Fruit fly (Drosophila melanogaster) whole organism, embryonic: Measurements from ENCODE around the gene Cpsf5.

ENCODE experiments used
- Asciz ChIP-seq: fragments of 200-800 bp; sonication (Bioruptor generic); optimal IDR thresholded peaks from 2 replicates; lab custom pipeline; 2017; ENCODE audit warnings: missing biosample characterization, mild to moderate bottlenecking, missing genetic modification characterization, missing genetic modification reagents
- B-H2 ChIP-seq: fragments of 200-800 bp; sonication (Bioruptor generic); optimal IDR thresholded peaks from 2 replicates; lab custom pipeline; 2018; ENCODE audit warnings: missing biosample characterization, mild to moderate bottlenecking, missing genetic modification characterization
- CG1024 ChIP-seq: fragments of 200-800 bp; sonication (Bioruptor generic); IDR thresholded peaks from 2 replicates; pipeline ENCODE4 v1.3.6; 2022; ENCODE audit warnings: missing biosample characterization, missing genetic modification characterization
- CG11560 ChIP-seq: fragments of 200-800 bp; sonication (Bioruptor generic); IDR thresholded peaks from 3 replicates; pipeline ENCODE4 v1.3.6; 2022; ENCODE audit warnings: missing biosample characterization, missing genetic modification characterization
- CG12744 ChIP-seq: fragments of 200-800 bp; sonication (Bioruptor generic); optimal IDR thresholded peaks from 2 replicates; lab custom pipeline; 2016; ENCODE audit warnings: missing biosample characterization, missing genetic modification characterization
- CG13296 ChIP-seq: fragments of 200-800 bp; sonication (Bioruptor generic); optimal IDR thresholded peaks from 3 replicates; lab custom pipeline; 2018; ENCODE audit warnings: missing biosample characterization, mild to moderate bottlenecking, missing genetic modification characterization
- CG14710 ChIP-seq: fragments of 200-800 bp; sonication (Bioruptor generic); optimal IDR thresholded peaks from 3 replicates; lab custom pipeline; 2019; ENCODE audit warnings: missing biosample characterization, mild to moderate bottlenecking, missing genetic modification characterization, moderate library complexity
- CG2712 ChIP-seq: fragments of 200-800 bp; optimal IDR thresholded peaks from 3 replicates; lab custom pipeline; 2019; ENCODE audit warnings: missing biosample characterization, mild to moderate bottlenecking, missing genetic modification characterization, moderate library complexity
- CG30020 ChIP-seq: fragments of 200-800 bp; optimal IDR thresholded peaks from 2 replicates; lab custom pipeline; 2019; ENCODE audit warnings: missing biosample characterization, mild to moderate bottlenecking, missing genetic modification characterization, moderate library complexity
- CG3847 ChIP-seq: fragments of 200-800 bp; sonication (Bioruptor generic); IDR thresholded peaks from 2 replicates; pipeline ENCODE4 v1.3.6; 2022; ENCODE audit warnings: missing biosample characterization, missing genetic modification characterization
- CG4820 ChIP-seq: fragments of 200-800 bp; sonication (Bioruptor generic); optimal IDR thresholded peaks from 3 replicates; lab custom pipeline; 2016; ENCODE audit warnings: missing biosample characterization, missing genetic modification characterization
- CG5953 ChIP-seq: fragments of 200-800 bp; sonication (Bioruptor generic); IDR thresholded peaks from 2 replicates; pipeline ENCODE4 v1.3.6; 2022; ENCODE audit warnings: missing biosample characterization, missing genetic modification characterization
- CG6175 ChIP-seq: fragments of 200-800 bp; sonication (Bioruptor generic); IDR thresholded peaks from 3 replicates; pipeline ENCODE4 v1.3.6; 2022; ENCODE audit warnings: missing biosample characterization, missing genetic modification characterization
- CG6765 ChIP-seq: fragments of 200-800 bp; sonication (Bioruptor generic); optimal IDR thresholded peaks from 3 replicates; lab custom pipeline; 2017; ENCODE audit warnings: missing biosample characterization, mild to moderate bottlenecking, missing genetic modification characterization
- CG7745 ChIP-seq: fragments of 200-800 bp; sonication (Bioruptor generic); optimal IDR thresholded peaks from 2 replicates; lab custom pipeline; 2018; ENCODE audit warnings: missing biosample characterization, mild to moderate bottlenecking, missing genetic modification characterization, moderate library complexity
- CG7786 ChIP-seq: fragments of 200-800 bp; sonication (Bioruptor generic); optimal IDR thresholded peaks from 2 replicates; lab custom pipeline; 2016; ENCODE audit warnings: missing biosample characterization, missing genetic modification characterization
- CG9797 ChIP-seq: fragments of 200-800 bp; sonication (Bioruptor generic); optimal IDR thresholded peaks from 3 replicates; lab custom pipeline; 2018; ENCODE audit warnings: missing biosample characterization, mild to moderate bottlenecking, missing genetic modification characterization
- D19A ChIP-seq: fragments of 200-800 bp; optimal IDR thresholded peaks from 3 replicates; lab custom pipeline; 2019; ENCODE audit warnings: missing biosample characterization, mild to moderate bottlenecking, missing genetic modification characterization, moderate library complexity
- Jarid2 ChIP-seq: fragments of 200-800 bp; sonication (Bioruptor generic); optimal IDR thresholded peaks from 3 replicates; lab custom pipeline; 2017; ENCODE audit warnings: mild to moderate bottlenecking, missing biosample characterization, missing genetic modification reagents, missing genetic modification characterization
- Lpt ChIP-seq: fragments of >200 bp; optimal IDR thresholded peaks from 2 replicates; lab custom pipeline; 2018; ENCODE audit warnings: missing biosample characterization, missing genetic modification characterization
- Nf-YB ChIP-seq: fragments of 200-800 bp; sonication (Bioruptor generic); optimal IDR thresholded peaks from 3 replicates; lab custom pipeline; 2019; ENCODE audit warnings: missing biosample characterization, mild to moderate bottlenecking, missing genetic modification characterization, moderate library complexity
- Nf-YC ChIP-seq: fragments of 200-800 bp; optimal IDR thresholded peaks from 3 replicates; lab custom pipeline; 2019; ENCODE audit warnings: missing biosample characterization, mild to moderate bottlenecking, missing genetic modification characterization, moderate library complexity
- Sin3A ChIP-seq: fragments of >200 bp; optimal IDR thresholded peaks from 2 replicates; lab custom pipeline; 2018
- Sry-β ChIP-seq: fragments of 200-800 bp; sonication (Bioruptor generic); optimal IDR thresholded peaks from 2 replicates; lab custom pipeline; 2018; ENCODE audit warnings: missing biosample characterization, mild to moderate bottlenecking, missing genetic modification characterization, moderate library complexity
- YL-1 ChIP-seq: fragments of 200-800 bp; sonication (Bioruptor generic); optimal IDR thresholded peaks from 3 replicates; lab custom pipeline; 2017; ENCODE audit warnings: missing biosample characterization, mild to moderate bottlenecking, missing genetic modification characterization
- abd-A ChIP-seq: fragments of 200-800 bp; sonication (Bioruptor generic); optimal IDR thresholded peaks from 3 replicates; lab custom pipeline; 2019; ENCODE audit warnings: missing biosample characterization, mild to moderate bottlenecking, missing genetic modification characterization, moderate library complexity
- ap ChIP-seq: fragments of 200-800 bp; sonication (Bioruptor generic); IDR thresholded peaks from 2 replicates; pipeline ENCODE4 v1.3.6; 2022; ENCODE audit warnings: missing biosample characterization, missing genetic modification characterization
- ara ChIP-seq: fragments of 200-800 bp; sonication (Bioruptor generic); IDR thresholded peaks from 2 replicates; pipeline ENCODE4 v1.3.6; 2022; ENCODE audit warnings: missing biosample characterization, missing genetic modification characterization
- bsh ChIP-seq, 2 experiments: fragments of 200-800 bp; sonication (Bioruptor generic); optimal IDR thresholded peaks; 2 replicates each; lab custom pipeline; 2017 to 2018; ENCODE audit warnings: mild to moderate bottlenecking in 2 of 2, missing biosample characterization in 2 of 2, missing genetic modification characterization in 2 of 2, moderate library complexity in 1 of 2
- btn ChIP-seq: fragments of 200-800 bp; sonication (Bioruptor generic); optimal IDR thresholded peaks from 2 replicates; lab custom pipeline; 2016; ENCODE audit warnings: missing biosample characterization, missing genetic modification characterization
- chm ChIP-seq: fragments of 200-800 bp; sonication (Bioruptor generic); IDR thresholded peaks from 2 replicates; pipeline ENCODE4 v1.3.6; 2022; ENCODE audit warnings: missing biosample characterization, missing genetic modification characterization
- dmrt11E ChIP-seq: fragments of 200-800 bp; sonication (Bioruptor generic); optimal IDR thresholded peaks from 3 replicates; lab custom pipeline; 2018; ENCODE audit warnings: missing biosample characterization, mild to moderate bottlenecking, missing genetic modification characterization, moderate library complexity
- exex ChIP-seq: fragments of 200-800 bp; sonication (Bioruptor generic); optimal IDR thresholded peaks from 4 replicates; lab custom pipeline; 2018; ENCODE audit warnings: missing biosample characterization, mild to moderate bottlenecking, missing genetic modification characterization, moderate library complexity
- gcm ChIP-seq: fragments of 200-800 bp; sonication (Bioruptor generic); optimal IDR thresholded peaks from 2 replicates; lab custom pipeline; 2019; ENCODE audit warnings: missing biosample characterization, mild to moderate bottlenecking, missing genetic modification characterization, moderate library complexity
- hkb ChIP-seq, 2 experiments: fragments of 200-800 bp in 1 of 2; fragments of >200 bp in 1 of 2; sonication (Bioruptor generic) in 1 of 2; IDR thresholded peaks in 1 of 2; optimal IDR thresholded peaks in 1 of 2; 2 replicates each; pipeline versions ENCODE4 v1.3.6 to Lab custom; 2017 to 2022; ENCODE audit warnings: missing biosample characterization in 1 of 2, missing genetic modification characterization in 1 of 2
- jing ChIP-seq: fragments of 200-800 bp; sonication (Bioruptor generic); optimal IDR thresholded peaks from 2 replicates; lab custom pipeline; 2018; ENCODE audit warnings: missing biosample characterization, mild to moderate bottlenecking, missing genetic modification characterization
- ken ChIP-seq: fragments of 200-800 bp; sonication (Bioruptor generic); IDR thresholded peaks from 3 replicates; pipeline ENCODE4 v1.3.6; 2022; ENCODE audit warnings: missing biosample characterization, missing genetic modification characterization
- knrl ChIP-seq: fragments of 200-800 bp; sonication (Bioruptor generic); IDR thresholded peaks from 3 replicates; pipeline ENCODE4 v1.3.6; 2022; ENCODE audit warnings: missing biosample characterization, missing genetic modification characterization; ENCODE audit not compliant: partially characterized antibody
- maf-S ChIP-seq: fragments of 200-800 bp; sonication (Bioruptor generic); optimal IDR thresholded peaks from 2 replicates; lab custom pipeline; 2016; ENCODE audit warnings: missing biosample characterization, missing genetic modification characterization
- mam ChIP-seq: fragments of 200-800 bp; sonication (Bioruptor generic); optimal IDR thresholded peaks from 3 replicates; lab custom pipeline; 2016; ENCODE audit warnings: missing biosample characterization, missing genetic modification characterization
- nerfin-2 ChIP-seq: fragments of 200-800 bp; sonication (Bioruptor generic); IDR thresholded peaks from 2 replicates; pipeline ENCODE4 v1.3.6; 2022; ENCODE audit warnings: missing biosample characterization, missing genetic modification characterization; ENCODE audit not compliant: partially characterized antibody
- pfk ChIP-seq: fragments of 200-800 bp; sonication (Bioruptor generic); optimal IDR thresholded peaks from 2 replicates; lab custom pipeline; 2018; ENCODE audit warnings: missing biosample characterization, mild to moderate bottlenecking, missing genetic modification characterization, moderate library complexity
- prd ChIP-seq, 3 experiments: fragments of >200 bp in 2 of 3; fragments of 200-800 bp in 1 of 3; sonication (Bioruptor generic) in 1 of 3; optimal IDR thresholded peaks in 2 of 3; IDR thresholded peaks in 1 of 3; 2 replicates in 2 of 3; 3 replicates in 1 of 3; pipeline versions ENCODE4 v1.3.6 to Lab custom; 2017 to 2022; ENCODE audit warnings: missing biosample characterization in 1 of 3, missing genetic modification characterization in 1 of 3
- psq ChIP-seq: fragments of 200-800 bp; sonication (Bioruptor generic); optimal IDR thresholded peaks from 2 replicates; lab custom pipeline; 2017; ENCODE audit warnings: missing biosample characterization, missing genetic modification characterization
- pzg ChIP-seq: fragments of 200-800 bp; sonication (Bioruptor generic); optimal IDR thresholded peaks from 3 replicates; lab custom pipeline; 2018; ENCODE audit warnings: missing biosample characterization, mild to moderate bottlenecking, missing genetic modification characterization, moderate library complexity
- ssp ChIP-seq: fragments of 200-800 bp; sonication (Bioruptor generic); IDR thresholded peaks from 2 replicates; pipeline ENCODE4 v1.3.6; 2022; ENCODE audit warnings: missing biosample characterization, missing genetic modification characterization
- vnd ChIP-seq: fragments of 200-800 bp; sonication (Bioruptor generic); IDR thresholded peaks from 3 replicates; pipeline ENCODE4 v1.3.6; 2022; ENCODE audit warnings: missing biosample characterization, missing genetic modification characterization; ENCODE audit not compliant: partially characterized antibody
- zfh1 ChIP-seq: fragments of 200-800 bp; sonication (Bioruptor generic); IDR thresholded peaks from 3 replicates; pipeline ENCODE4 v1.3.6; 2022; ENCODE audit warnings: missing biosample characterization, missing genetic modification characterization

The Cpsf5 gene

dm6 chr3L:9399013-9399750 lies 11.7 kb upstream of the Cpsf5 start, which contains the start of gene CG4080 (continued):
- TF ChIP-seq jing (GFP tag; lab: Kevin White, UChicago) (no peak), pfk (GFP tag; lab: Kevin White, UChicago) (no peak), D19A (tag; lab: Kevin White, UChicago) (no peak), psq (GFP tag; lab: Kevin White, UChicago) (no peak), Nf-YB (GFP tag; lab: Kevin White, UChicago) (peak; percentile 23), prd (optimal IDR thresholded peaks at IDR 0.05; lab: Kevin White, UChicago) (no peak), prd (GFP tag; IDR thresholded peaks at IDR 0.05; lab: Robert Waterston, UW) (no peak), zfh1 (no peak), CG13296 (GFP tag; lab: Kevin White, UChicago) (no peak), CG6175 (GFP tag; lab: Robert Waterston, UW) (no peak), Sin3A (no peak), ap (GFP tag; lab: Robert Waterston, UW) (no peak), ssp (GFP tag; lab: Robert Waterston, UW) (no peak), CG9797 (peak; percentile 96), abd-A (tag; lab: Kevin White, UChicago) (peak; percentile 3), CG12744 (GFP tag; lab: Kevin White, UChicago) (peak; percentile 3), pzg (peak; percentile 81), mam (GFP tag; lab: Kevin White, UChicago) (no peak), Sry-β (GFP tag; lab: Kevin White, UChicago) (no peak), ken (no peak), CG14710 (peak; percentile 80), CG4820 (GFP tag; lab: Kevin White, UChicago) (no peak), dmrt11E (peak; percentile 43), bsh (GFP tag; optimal IDR thresholded peaks at IDR 0.05; lab: Kevin White, UChicago) (peak in 1 of 2 experiments; percentile 22), Asciz (GFP tag; lab: Kevin White, UChicago) (no peak), Lpt (GFP tag; lab: Kevin White, UChicago) (no peak), Nf-YC (tag; lab: Kevin White, UChicago) (peak; percentile 44), Jarid2 (GFP tag; lab: Kevin White, UChicago) (peak; percentile 86), CG7786 (GFP tag; lab: Kevin White, UChicago) (no peak), hkb (optimal IDR thresholded peaks at IDR 0.05; lab: Kevin White, UChicago) (peak; percentile 6), hkb (GFP tag; IDR thresholded peaks at IDR 0.05; lab: Robert Waterston, UW) (0 out of 2 replicates have a peak, but pooled peaks have one; percentile 19), CG11560 (tag; lab: Robert Waterston, UW) (no peak), CG3847 (GFP tag; lab: Robert Waterston, UW) (peak; percentile 18; the same call in 1 of the 2 replicates), YL-1 (GFP tag; lab: Kevin White, UChicago) (peak; percentile 63), btn (GFP tag; lab: Kevin White, UChicago) (no peak), CG30020 (tag; lab: Kevin White, UChicago) (peak; percentile 60), nerfin-2 (GFP tag; lab: Robert Waterston, UW) (no peak; the same call in none of the 2 replicates), CG1024 (no peak), chm (peak; percentile 13; the same call in 1 of the 2 replicates), ara (GFP tag; lab: Robert Waterston, UW) (no peak), CG5953 (GFP tag; lab: Robert Waterston, UW) (0 out of 2 replicates have a peak, but pooled peaks have one; percentile 41), gcm (GFP tag; lab: Kevin White, UChicago) (peak; percentile 11), knrl (peak; percentile 84), exex (peak; percentile 1), CG6765 (peak; percentile 54), CG7745 (tag; lab: Kevin White, UChicago) (no peak), B-H2 (peak; percentile 61), maf-S (GFP tag; lab: Kevin White, UChicago) (no peak), vnd (GFP tag; lab: Robert Waterston, UW) (peak; percentile 76), CG2712 (tag; lab: Kevin White, UChicago) (peak; percentile 41)
